Fruit fly (Drosophila melanogaster) Kc167 (cell line): ENCODE data around the gene Lrpprc2.

Experiments
- Myc ChIP-seq: fragments of >200 bp; optimal IDR thresholded peaks from 2 replicates; lab custom pipeline; 2017; ENCODE audit warnings: missing external identifiers
- h ChIP-seq: fragments of >200 bp; optimal IDR thresholded peaks from 3 replicates; lab custom pipeline; 2018; ENCODE audit warnings: missing external identifiers
- insv ChIP-seq: fragments of >200 bp; optimal IDR thresholded peaks from 3 replicates; lab custom pipeline; 2018; ENCODE audit warnings: missing external identifiers
- psq ChIP-seq: fragments of >200 bp; optimal IDR thresholded peaks from 2 replicates; lab custom pipeline; 2017; ENCODE audit warnings: missing external identifiers
- ttk ChIP-seq: sonication (Bioruptor generic); optimal IDR thresholded peaks from 2 replicates; lab custom pipeline; 2017; ENCODE audit warnings: missing external identifiers

- TF ChIP-seq h (lab: Kevin White, UChicago) (no peak), Myc (lab: Kevin White, UChicago) (no peak), ttk (lab: Kevin White, UChicago) (no peak), psq (lab: Kevin White, UChicago) (no peak), insv (no peak)
Measured at dm6 chrX:1476848-1477247, 16.4 kb upstream of the Lrpprc2 start, which contains the start of the genes Rab27 and mei-38.
